Fruit fly (Drosophila melanogaster) whole organism, embryonic: ENCODE results near the gene wus.

ENCODE experiments used
- ATbp ChIP-seq: fragments of 200-800 bp; sonication (Bioruptor generic); optimal IDR thresholded peaks from 2 replicates; lab custom pipeline; 2017; ENCODE audit warnings: missing biosample characterization, mild to moderate bottlenecking, missing genetic modification characterization, missing genetic modification reagents
- Asciz ChIP-seq: fragments of 200-800 bp; sonication (Bioruptor generic); optimal IDR thresholded peaks from 2 replicates; lab custom pipeline; 2017; ENCODE audit warnings: missing biosample characterization, mild to moderate bottlenecking, missing genetic modification characterization, missing genetic modification reagents
- BtbVII ChIP-seq: fragments of 200-800 bp; sonication (Bioruptor generic); optimal IDR thresholded peaks from 3 replicates; lab custom pipeline; 2017; ENCODE audit warnings: missing biosample characterization, mild to moderate bottlenecking, missing genetic modification characterization
- CG10462 ChIP-seq: fragments of 200-800 bp; sonication (Bioruptor generic); optimal IDR thresholded peaks from 2 replicates; lab custom pipeline; 2016; ENCODE audit warnings: missing biosample characterization, missing genetic modification characterization
- CG10543 ChIP-seq: fragments of 200-800 bp; sonication (Bioruptor generic); optimal IDR thresholded peaks from 3 replicates; lab custom pipeline; 2017; ENCODE audit warnings: missing biosample characterization, mild to moderate bottlenecking, missing genetic modification characterization, moderate library complexity
- CG12744 ChIP-seq: fragments of 200-800 bp; sonication (Bioruptor generic); optimal IDR thresholded peaks from 2 replicates; lab custom pipeline; 2016; ENCODE audit warnings: missing biosample characterization, missing genetic modification characterization
- CG14014 ChIP-seq: fragments of 200-800 bp; sonication (Bioruptor generic); IDR thresholded peaks from 2 replicates; pipeline ENCODE4 v1.3.6; 2022; ENCODE audit warnings: missing biosample characterization, missing genetic modification characterization
- CG14441 ChIP-seq: fragments of 200-800 bp; sonication (Bioruptor generic); IDR thresholded peaks from 2 replicates; pipeline ENCODE4 v1.3.6; 2022; ENCODE audit warnings: missing biosample characterization, missing genetic modification characterization
- CG14965 ChIP-seq: fragments of 200-800 bp; sonication (Bioruptor generic); optimal IDR thresholded peaks from 2 replicates; lab custom pipeline; 2016; ENCODE audit warnings: missing biosample characterization, missing genetic modification characterization, borderline replicate concordance
- CG15479 ChIP-seq: fragments of 200-800 bp; sonication (Bioruptor generic); optimal IDR thresholded peaks from 3 replicates; lab custom pipeline; 2019; ENCODE audit warnings: missing biosample characterization, mild to moderate bottlenecking, missing genetic modification characterization, moderate library complexity
- CG15514 ChIP-seq: fragments of 200-800 bp; sonication (Bioruptor generic); optimal IDR thresholded peaks from 3 replicates; lab custom pipeline; 2017; ENCODE audit warnings: missing biosample characterization, missing genetic modification characterization, mild to moderate bottlenecking, moderate library complexity, missing genetic modification reagents
- CG1603 ChIP-seq: fragments of 200-800 bp; sonication (Bioruptor generic); optimal IDR thresholded peaks from 2 replicates; lab custom pipeline; 2019; ENCODE audit warnings: missing biosample characterization, mild to moderate bottlenecking, missing genetic modification characterization, moderate library complexity
- CG18619 ChIP-seq: fragments of 200-800 bp; sonication (Bioruptor generic); optimal IDR thresholded peaks from 3 replicates; lab custom pipeline; 2017; ENCODE audit warnings: missing biosample characterization, mild to moderate bottlenecking, missing genetic modification characterization
- CG3281 ChIP-seq: fragments of 200-800 bp; sonication (Bioruptor generic); optimal IDR thresholded peaks from 3 replicates; lab custom pipeline; 2017; ENCODE audit warnings: missing biosample characterization, mild to moderate bottlenecking, missing genetic modification characterization
- CG7556 ChIP-seq: fragments of 200-800 bp; sonication (Bioruptor generic); optimal IDR thresholded peaks from 2 replicates; lab custom pipeline; 2017; ENCODE audit warnings: missing biosample characterization, mild to moderate bottlenecking, missing genetic modification characterization
- CG9215 ChIP-seq: fragments of 200-800 bp; sonication (Bioruptor generic); IDR thresholded peaks from 2 replicates; pipeline ENCODE4 v1.3.6; 2022; ENCODE audit warnings: missing biosample characterization, missing genetic modification characterization
- Camta ChIP-seq: fragments of 200-800 bp; sonication (Bioruptor generic); optimal IDR thresholded peaks from 2 replicates; lab custom pipeline; 2016; ENCODE audit warnings: missing biosample characterization, missing genetic modification characterization
- D ChIP-seq, 2 experiments: fragments of 200-800 bp in 1 of 2; fragments of >200 bp in 1 of 2; sonication (Bioruptor generic) in 1 of 2; optimal IDR thresholded peaks; 2 replicates in 1 of 2; 3 replicates in 1 of 2; lab custom pipeline; 2017; ENCODE audit warnings: mild to moderate bottlenecking in 1 of 2, missing biosample characterization in 1 of 2, missing genetic modification characterization in 1 of 2, missing genetic modification reagents in 1 of 2
- Dp ChIP-seq: fragments of 200-800 bp; sonication (Bioruptor generic); optimal IDR thresholded peaks from 2 replicates; lab custom pipeline; 2018; ENCODE audit warnings: missing biosample characterization, mild to moderate bottlenecking, missing genetic modification characterization, moderate library complexity
- Fer1 ChIP-seq: fragments of 200-800 bp; sonication (Bioruptor generic); optimal IDR thresholded peaks from 2 replicates; lab custom pipeline; 2017; ENCODE audit warnings: missing biosample characterization, mild to moderate bottlenecking, missing genetic modification characterization
- Fer2 ChIP-seq: fragments of 200-800 bp; sonication (Bioruptor generic); optimal IDR thresholded peaks from 2 replicates; lab custom pipeline; 2018; ENCODE audit warnings: missing biosample characterization, mild to moderate bottlenecking, missing genetic modification characterization, moderate library complexity
- Gug ChIP-seq: fragments of 200-800 bp; sonication (Bioruptor generic); IDR thresholded peaks from 4 replicates; pipeline ENCODE4 v1.3.6; 2022; ENCODE audit warnings: missing biosample characterization, missing genetic modification characterization
- MTF-1 ChIP-seq: fragments of 200-800 bp; sonication (Bioruptor generic); optimal IDR thresholded peaks from 2 replicates; lab custom pipeline; 2018; ENCODE audit warnings: missing biosample characterization, mild to moderate bottlenecking, missing genetic modification characterization, borderline replicate concordance
- Med ChIP-seq: fragments of 200-800 bp; sonication (Bioruptor generic); peaks from one replicate; lab custom pipeline; 2016; ENCODE audit warnings: missing biosample characterization, missing genetic modification characterization, mild to moderate bottlenecking, inconsistent platforms, moderate library complexity
- NfI ChIP-seq: fragments of 200-800 bp; sonication (Bioruptor generic); optimal IDR thresholded peaks from 3 replicates; lab custom pipeline; 2018; ENCODE audit warnings: missing biosample characterization, mild to moderate bottlenecking, missing genetic modification characterization, moderate library complexity
- Optix ChIP-seq: fragments of 200-800 bp; sonication (Bioruptor generic); IDR thresholded peaks from 3 replicates; pipeline ENCODE4 v1.3.6; 2022; ENCODE audit warnings: missing biosample characterization, missing genetic modification characterization
- Stat92E ChIP-seq, 3 experiments: fragments of >200 bp in 2 of 3; fragments of 200-800 bp in 1 of 3; sonication (Bioruptor generic) in 1 of 3; optimal IDR thresholded peaks; 2 replicates each; lab custom pipeline; 2017 to 2019; ENCODE audit warnings: missing biosample characterization in 3 of 3, missing genetic modification characterization in 3 of 3, mild to moderate bottlenecking in 1 of 3, moderate library complexity in 1 of 3
- bab2 ChIP-seq: fragments of 200-800 bp; sonication (Bioruptor generic); optimal IDR thresholded peaks from 2 replicates; lab custom pipeline; 2016; ENCODE audit warnings: missing biosample characterization, missing genetic modification characterization
- bbx ChIP-seq: fragments of 200-800 bp; sonication (Bioruptor generic); IDR thresholded peaks from 2 replicates; pipeline ENCODE4 v1.3.6; 2022; ENCODE audit warnings: missing biosample characterization, missing genetic modification characterization; ENCODE audit not compliant: partially characterized antibody
- crp ChIP-seq, 2 experiments: fragments of 200-800 bp; sonication (Bioruptor generic); optimal IDR thresholded peaks; 2 replicates in 1 of 2; 3 replicates in 1 of 2; lab custom pipeline; 2017; ENCODE audit warnings: missing biosample characterization in 2 of 2, missing genetic modification characterization in 2 of 2, mild to moderate bottlenecking in 1 of 2, moderate library complexity in 1 of 2
- cwo ChIP-seq: fragments of 200-800 bp; sonication (Bioruptor generic); optimal IDR thresholded peaks from 3 replicates; lab custom pipeline; 2017; ENCODE audit warnings: missing biosample characterization, missing genetic modification characterization, mild to moderate bottlenecking, moderate library complexity, missing genetic modification reagents
- grn ChIP-seq: fragments of 200-800 bp; sonication (Bioruptor generic); optimal IDR thresholded peaks from 3 replicates; lab custom pipeline; 2017; ENCODE audit warnings: missing biosample characterization, missing genetic modification characterization
- hkb ChIP-seq, 2 experiments: fragments of 200-800 bp in 1 of 2; fragments of >200 bp in 1 of 2; sonication (Bioruptor generic) in 1 of 2; IDR thresholded peaks in 1 of 2; optimal IDR thresholded peaks in 1 of 2; 2 replicates each; pipeline versions ENCODE4 v1.3.6 to Lab custom; 2017 to 2022; ENCODE audit warnings: missing biosample characterization in 1 of 2, missing genetic modification characterization in 1 of 2
- inv ChIP-seq: fragments of 200-800 bp; sonication (Bioruptor generic); IDR thresholded peaks from 2 replicates; pipeline ENCODE4 v1.3.6; 2022; ENCODE audit warnings: missing biosample characterization, missing genetic modification characterization; ENCODE audit not compliant: partially characterized antibody
- lab ChIP-seq: fragments of 200-800 bp; sonication (Bioruptor generic); optimal IDR thresholded peaks from 3 replicates; lab custom pipeline; 2017; ENCODE audit warnings: missing biosample characterization, missing genetic modification characterization, mild to moderate bottlenecking, moderate library complexity, missing genetic modification reagents
- mirr ChIP-seq: fragments of 200-800 bp; sonication (Bioruptor generic); optimal IDR thresholded peaks from 3 replicates; lab custom pipeline; 2018; ENCODE audit warnings: missing biosample characterization, mild to moderate bottlenecking, missing genetic modification characterization
- pnt ChIP-seq: fragments of 200-800 bp; sonication (Bioruptor generic); optimal IDR thresholded peaks from 3 replicates; lab custom pipeline; 2016; ENCODE audit warnings: missing biosample characterization, missing genetic modification characterization
- schlank ChIP-seq: fragments of 200-800 bp; sonication (Bioruptor generic); optimal IDR thresholded peaks from 2 replicates; lab custom pipeline; 2018; ENCODE audit warnings: missing biosample characterization, mild to moderate bottlenecking, missing genetic modification characterization
- tio ChIP-seq: fragments of 200-800 bp; sonication (Bioruptor generic); optimal IDR thresholded peaks from 2 replicates; lab custom pipeline; 2017; ENCODE audit warnings: missing biosample characterization, missing genetic modification characterization, inconsistent platforms

wus gene

dm6 chrX:16890599-16890998 lies 50.1 kb downstream of the wus start (continued):
- TF ChIP-seq grn (GFP tag; lab: Kevin White, UChicago) (no peak), pnt (GFP tag; lab: Kevin White, UChicago) (no peak), ATbp (GFP tag; lab: Kevin White, UChicago) (peak; percentile 35), mirr (peak; percentile 2), CG15514 (GFP tag; lab: Kevin White, UChicago) (peak; percentile 37), cwo (GFP tag; lab: Kevin White, UChicago) (peak; percentile 9), CG14014 (GFP tag; lab: Robert Waterston, UW) (peak; percentile 12; the same call in 1 of the 2 replicates), Fer1 (GFP tag; lab: Kevin White, UChicago) (peak; percentile 46), MTF-1 (GFP tag; lab: Kevin White, UChicago) (peak; percentile 31), CG3281 (GFP tag; lab: Kevin White, UChicago) (peak; percentile 45), CG10543 (GFP tag; lab: Kevin White, UChicago) (peak; percentile 2), Asciz (GFP tag; lab: Kevin White, UChicago) (no peak), BtbVII (GFP tag; lab: Kevin White, UChicago) (peak; percentile 24), D (optimal IDR thresholded peaks at IDR 0.05; lab: Kevin White, UChicago) (no peak), D (GFP tag; optimal IDR thresholded peaks at IDR 0.05; lab: Kevin White, UChicago) (no peak), CG10462 (GFP tag; lab: Kevin White, UChicago) (no peak), Med (GFP tag; lab: Kevin White, UChicago) (peak; percentile 61), CG18619 (GFP tag; lab: Kevin White, UChicago) (no peak), schlank (tag; lab: Kevin White, UChicago) (peak; percentile 32), tio (no peak), Gug (GFP tag; lab: Robert Waterston, UW) (no peak), hkb (optimal IDR thresholded peaks at IDR 0.05; lab: Kevin White, UChicago) (no peak), hkb (GFP tag; IDR thresholded peaks at IDR 0.05; lab: Robert Waterston, UW) (no peak), CG14441 (GFP tag; lab: Robert Waterston, UW) (no peak), NfI (no peak), bab2 (GFP tag; lab: Kevin White, UChicago) (no peak), Dp (no peak), Optix (no peak)

- TF ChIP-seq crp (GFP tag; optimal IDR thresholded peaks at IDR 0.05; lab: Kevin White, UChicago) (no peak), CG7556 (no peak), bbx (no peak), CG15479 (no peak), Fer2 (tag; lab: Kevin White, UChicago) (no peak), CG14965 (GFP tag; lab: Kevin White, UChicago) (no peak), Camta (GFP tag; lab: Kevin White, UChicago) (no peak), inv (no peak), Stat92E (GFP tag; optimal IDR thresholded peaks at IDR 0.05; lab: Kevin White, UChicago) (no peak), CG12744 (GFP tag; lab: Kevin White, UChicago) (no peak), CG1603 (tag; lab: Kevin White, UChicago) (no peak), lab (no peak), CG9215 (no peak)
These were observed 51.2 kb downstream of the wus start, which contains the start of gene CG13002 for dm6 chrX:16889510-16889909. CG13002 (plus strand) TSS chrX:16889810.
